Worm (Caenorhabditis elegans) whole organism, L3 larva: ENCODE measurements around the gene nhr-209.

Source experiments
- R02D3.7 ChIP-seq: fragments of 150-350 bp; optimal IDR thresholded peaks from 2 replicates; lab custom pipeline; 2014; ENCODE audit warnings: missing biosample characterization, missing genetic modification characterization
- ZK546.5 ChIP-seq: sonication (generic microtip); optimal IDR thresholded peaks from 2 replicates; lab custom pipeline; 2017; ENCODE audit warnings: missing biosample characterization, missing genetic modification characterization
- aly-2 ChIP-seq: fragments of 150-350 bp; optimal IDR thresholded peaks from 2 replicates; lab custom pipeline; 2014; ENCODE audit warnings: missing biosample characterization, missing genetic modification characterization
- ama-1 ChIP-seq: fragments of 150-350 bp; optimal IDR thresholded peaks from 2 replicates; lab custom pipeline; 2018
- ceh-28 ChIP-seq: fragments of 150-350 bp; optimal IDR thresholded peaks from 2 replicates; lab custom pipeline; 2014; ENCODE audit warnings: missing biosample characterization, missing genetic modification reagents, missing genetic modification characterization
- ceh-82 ChIP-seq: fragments of 150-350 bp; optimal IDR thresholded peaks from 2 replicates; lab custom pipeline; 2014; ENCODE audit warnings: missing biosample characterization, missing genetic modification characterization
- ceh-9 ChIP-seq: sonication (generic microtip); optimal IDR thresholded peaks from 2 replicates; lab custom pipeline; 2018; ENCODE audit warnings: missing biosample characterization, missing genetic modification characterization
- egl-27 ChIP-seq: sonication (generic microtip); optimal IDR thresholded peaks from 4 replicates; lab custom pipeline; 2017; ENCODE audit warnings: missing biosample characterization, missing genetic modification reagents, missing genetic modification characterization
- elt-1 ChIP-seq: fragments of 150-350 bp; optimal IDR thresholded peaks from 2 replicates; lab custom pipeline; 2014; ENCODE audit warnings: missing biosample characterization, missing genetic modification characterization
- elt-2 ChIP-seq: sonication (generic microtip); optimal IDR thresholded peaks from 2 replicates; lab custom pipeline; 2016; ENCODE audit warnings: missing genetic modification reagents, mild to moderate bottlenecking, missing genetic modification characterization, missing compliant biosample characterization
- elt-3 ChIP-seq, 3 experiments: fragments of 150-350 bp in 1 of 3; sonication (generic microtip) in 2 of 3; optimal IDR thresholded peaks; 2 replicates in 2 of 3; 4 replicates in 1 of 3; lab custom pipeline; 2014 to 2017; ENCODE audit warnings: missing biosample characterization in 3 of 3, missing genetic modification characterization in 3 of 3
- eor-1 ChIP-seq, 2 experiments: fragments of 150-350 bp; optimal IDR thresholded peaks; 2 replicates each; lab custom pipeline; 2014 to 2018; ENCODE audit warnings: missing biosample characterization in 2 of 2, missing genetic modification characterization in 2 of 2
- fkh-2 ChIP-seq: fragments of 150-350 bp; optimal IDR thresholded peaks from 2 replicates; lab custom pipeline; 2014; ENCODE audit warnings: missing biosample characterization, missing genetic modification reagents, missing genetic modification characterization
- fos-1 ChIP-seq: fragments of 150-350 bp; optimal IDR thresholded peaks from 2 replicates; lab custom pipeline; 2014; ENCODE audit warnings: missing biosample characterization, missing genetic modification characterization
- hmg-11 ChIP-seq: sonication (generic microtip); optimal IDR thresholded peaks from 2 replicates; lab custom pipeline; 2016; ENCODE audit warnings: missing genetic modification characterization, missing compliant biosample characterization
- jun-1 ChIP-seq: fragments of 150-350 bp; optimal IDR thresholded peaks from 2 replicates; lab custom pipeline; 2014; ENCODE audit warnings: missing biosample characterization, missing genetic modification reagents, missing genetic modification characterization
- lin-15B ChIP-seq: fragments of 150-350 bp; optimal IDR thresholded peaks from 2 replicates; lab custom pipeline; 2014; ENCODE audit warnings: missing biosample characterization, missing genetic modification characterization
- lin-39 ChIP-seq: fragments of 150-350 bp; optimal IDR thresholded peaks from 2 replicates; lab custom pipeline; 2018; ENCODE audit warnings: missing biosample characterization, missing genetic modification reagents, missing genetic modification characterization
- lsy-12 ChIP-seq: sonication (generic microtip); optimal IDR thresholded peaks from 2 replicates; lab custom pipeline; 2016; ENCODE audit warnings: mild to moderate bottlenecking, missing genetic modification characterization, missing compliant biosample characterization
- mdl-1 ChIP-seq: fragments of 150-350 bp; optimal IDR thresholded peaks from 2 replicates; lab custom pipeline; 2014; ENCODE audit warnings: missing biosample characterization, missing genetic modification characterization
- mml-1 ChIP-seq: fragments of 150-350 bp; sonication (generic microtip); optimal IDR thresholded peaks from 3 replicates; lab custom pipeline; 2014; ENCODE audit warnings: missing biosample characterization, missing genetic modification characterization
- nfya-1 ChIP-seq: sonication (generic microtip); optimal IDR thresholded peaks from 2 replicates; lab custom pipeline; 2017; ENCODE audit warnings: missing genetic modification characterization, mild to moderate bottlenecking, missing compliant biosample characterization, antibody characterized with exemption, moderate library complexity; ENCODE audit not compliant: insufficient read depth
- nhr-11 ChIP-seq: fragments of 150-350 bp; optimal IDR thresholded peaks from 2 replicates; lab custom pipeline; 2014; ENCODE audit warnings: missing biosample characterization, missing genetic modification characterization
- nhr-25 ChIP-seq: sonication (generic microtip); optimal IDR thresholded peaks from 2 replicates; lab custom pipeline; 2017; ENCODE audit warnings: missing biosample characterization, missing genetic modification characterization
- nhr-28 ChIP-seq: fragments of 150-350 bp; optimal IDR thresholded peaks from 2 replicates; lab custom pipeline; 2014; ENCODE audit warnings: missing biosample characterization, missing genetic modification characterization
- pha-4 ChIP-seq: fragments of 150-350 bp; optimal IDR thresholded peaks from 2 replicates; lab custom pipeline; 2014; ENCODE audit warnings: missing biosample characterization, missing genetic modification reagents, missing genetic modification characterization
- pqm-1 ChIP-seq: fragments of 150-350 bp; optimal IDR thresholded peaks from 2 replicates; lab custom pipeline; 2017; ENCODE audit warnings: missing biosample characterization, missing genetic modification characterization, inconsistent platforms
- sea-2 ChIP-seq: fragments of 150-350 bp; sonication (generic microtip); optimal IDR thresholded peaks from 4 replicates; lab custom pipeline; 2014; ENCODE audit warnings: missing biosample characterization, missing genetic modification reagents, missing genetic modification characterization
- snpc-4 ChIP-seq: fragments of 150-350 bp; optimal IDR thresholded peaks from 2 replicates; lab custom pipeline; 2014; ENCODE audit warnings: missing biosample characterization, missing genetic modification characterization
- tbx-2 ChIP-seq: sonication (generic microtip); optimal IDR thresholded peaks from 2 replicates; lab custom pipeline; 2016; ENCODE audit warnings: mild to moderate bottlenecking, missing genetic modification characterization, missing compliant biosample characterization
- unc-39 ChIP-seq: sonication (generic microtip); optimal IDR thresholded peaks from 4 replicates; lab custom pipeline; 2017; ENCODE audit warnings: missing biosample characterization, missing genetic modification characterization
- zag-1 ChIP-seq: fragments of 150-350 bp; optimal IDR thresholded peaks from 2 replicates; lab custom pipeline; 2014; ENCODE audit warnings: missing biosample characterization, missing genetic modification characterization
- ztf-11 ChIP-seq: fragments of 150-350 bp; optimal IDR thresholded peaks from 2 replicates; lab custom pipeline; 2014; ENCODE audit warnings: missing biosample characterization, missing genetic modification characterization
- ztf-4 ChIP-seq: fragments of 150-350 bp; optimal IDR thresholded peaks from 2 replicates; lab custom pipeline; 2014; ENCODE audit warnings: missing biosample characterization, missing genetic modification characterization

nhr-209 gene

DNA sequence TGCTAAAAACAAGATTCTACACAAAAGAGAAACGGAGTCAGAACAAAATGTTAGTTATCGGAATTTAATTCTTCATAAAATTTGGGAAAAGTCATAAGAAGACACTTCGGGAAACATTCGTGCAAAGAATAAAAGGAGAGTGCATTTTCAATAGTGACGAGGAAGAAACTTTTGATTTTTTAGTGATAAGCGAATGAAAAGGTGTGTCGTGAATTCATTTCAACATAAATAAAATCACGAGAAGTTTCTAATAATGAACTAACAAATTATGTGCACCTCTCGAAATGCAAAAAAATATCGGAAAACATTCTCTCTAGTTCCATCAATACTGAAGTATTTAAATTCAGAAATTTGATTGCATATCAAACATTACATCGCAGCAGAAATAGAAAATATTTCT lies 22.0 kb upstream of the nhr-209 start:
- TF ChIP-seq sea-2 (GFP tag; lab: Kevin White, UChicago) (no peak), R02D3.7 (no peak), fos-1 (tag; lab: Kevin White, UChicago) (no peak), elt-2 (tag; lab: Kevin White, UChicago) (peak; percentile 68), nhr-25 (tag; lab: Kevin White, UChicago) (no peak), mdl-1 (tag; lab: Kevin White, UChicago) (no peak), jun-1 (tag; lab: Kevin White, UChicago) (no peak), ZK546.5 (tag; lab: Kevin White, UChicago) (no peak), pqm-1 (peak; percentile 75), lin-15B (tag; lab: Kevin White, UChicago) (no peak), pha-4 (peak; percentile 57), tbx-2 (tag; lab: Kevin White, UChicago) (no peak), fkh-2 (tag; lab: Kevin White, UChicago) (no peak), ceh-82 (tag; lab: Kevin White, UChicago) (no peak), ztf-4 (no peak), hmg-11 (tag; lab: Kevin White, UChicago) (no peak), egl-27 (tag; lab: Kevin White, UChicago) (no peak), snpc-4 (tag; lab: Kevin White, UChicago) (no peak), eor-1 (tag; optimal IDR thresholded peaks at IDR 0.05; lab: Kevin White, UChicago) (no peak), zag-1 (no peak), aly-2 (tag; lab: Kevin White, UChicago) (no peak), lsy-12 (no peak), lin-39 (tag; lab: Kevin White, UChicago) (no peak)

DNA sequence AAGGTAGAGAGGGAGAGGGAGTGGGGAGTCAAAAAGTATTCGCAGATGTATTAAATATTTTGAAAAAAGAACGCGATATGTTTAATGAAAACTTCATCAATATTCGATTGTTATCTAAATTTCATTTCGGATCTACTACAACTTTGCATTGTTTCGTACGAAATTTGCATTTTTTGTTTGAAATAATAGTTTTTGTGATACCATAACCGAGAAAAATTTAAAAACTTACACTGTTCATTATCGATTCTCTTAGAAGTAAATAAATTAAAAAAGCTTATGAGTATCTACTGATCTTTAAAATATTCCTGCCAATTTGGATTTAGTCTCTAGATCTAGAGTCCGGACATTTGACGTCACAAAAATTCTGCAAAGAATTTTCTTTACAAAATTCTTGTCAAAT lies 17.7 kb upstream of the nhr-209 start, which contains the start of gene R07B7.9:
Gene R07B7.9 (minus strand): TSS at position 101 of the 400 bp plus-strand sequence.
- no peak for TF ChIP-seq snpc-4 (tag; lab: Kevin White, UChicago)
- TF ChIP-seq mml-1 (tag; lab: Kevin White, UChicago), result no peak
- no peak for TF ChIP-seq pha-4
- TF ChIP-seq lin-39 (tag; lab: Kevin White, UChicago), result no peak
- TF ChIP-seq fkh-2 (tag; lab: Kevin White, UChicago), result no peak
- TF ChIP-seq ceh-28 (tag; lab: Kevin White, UChicago), result no peak
- no peak for TF ChIP-seq ZK546.5 (tag; lab: Kevin White, UChicago)
- TF ChIP-seq nhr-25 (tag; lab: Kevin White, UChicago), result no peak
- no peak for TF ChIP-seq ama-1 (lab: Kevin White, UChicago)
- no peak for TF ChIP-seq unc-39
- TF ChIP-seq aly-2 (tag; lab: Kevin White, UChicago), result no peak
- no peak for TF ChIP-seq egl-27 (tag; lab: Kevin White, UChicago)
- no peak for TF ChIP-seq ceh-9 (tag; lab: Kevin White, UChicago)
- TF ChIP-seq nhr-28, result no peak
- no peak for TF ChIP-seq nhr-11 (tag; lab: Kevin White, UChicago)
- TF ChIP-seq nfya-1 (tag; lab: Kevin White, UChicago), result no peak

DNA sequence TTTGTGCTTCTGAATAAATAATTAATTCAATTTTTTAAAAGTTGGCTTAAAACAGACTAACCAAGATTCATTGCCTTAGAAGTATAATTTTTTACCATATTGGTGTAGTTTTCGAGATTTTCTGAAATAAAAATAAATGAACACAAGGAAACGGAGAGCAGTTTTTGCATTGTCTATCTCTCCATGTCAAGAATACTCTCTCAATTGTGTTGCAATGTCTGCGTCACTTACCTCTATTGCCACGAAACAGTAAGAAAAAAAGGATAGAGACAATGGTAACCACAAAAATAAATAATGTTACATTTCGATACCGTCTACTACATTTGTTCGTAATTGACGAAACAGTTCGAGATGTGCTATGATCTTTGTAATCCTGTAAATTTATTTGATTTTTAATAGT lies 15.0 kb upstream of the nhr-209 start, which contains the start of gene R07B7.10:
Gene R07B7.10 (plus strand): TSS at position 285 of the 400 bp plus-strand sequence.
- no peak for TF ChIP-seq nhr-11 (tag; lab: Kevin White, UChicago)
- no peak for TF ChIP-seq elt-2 (tag; lab: Kevin White, UChicago)
- peak; percentile 32 for TF ChIP-seq pha-4
- no peak for TF ChIP-seq ztf-11 (tag; lab: Kevin White, UChicago)
- TF ChIP-seq aly-2 (tag; lab: Kevin White, UChicago), result no peak
- TF ChIP-seq, all 47 proteins: peak for 1

DNA sequence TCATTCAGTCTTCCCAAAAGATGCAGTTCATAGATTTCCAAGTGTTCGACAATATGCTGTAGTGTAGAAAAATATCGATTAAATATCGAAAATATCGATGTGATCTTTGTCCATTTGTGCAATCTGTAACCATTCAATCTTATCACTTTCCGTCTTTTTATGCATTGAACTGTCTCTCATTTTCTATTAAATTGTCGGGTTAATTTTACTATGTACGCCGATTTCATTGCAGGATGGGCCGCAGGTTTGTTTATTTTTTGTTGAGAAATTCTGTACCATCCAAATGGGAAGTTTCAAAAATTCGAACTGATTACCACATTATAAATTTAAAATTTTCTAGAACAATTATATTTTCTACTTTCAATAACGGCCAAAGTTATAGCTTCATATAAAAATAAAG lies 13.7 kb upstream of the nhr-209 start, which contains the start of gene R07B7.8:
Gene R07B7.8 (minus strand): TSS at position 101 of the 400 bp plus-strand sequence.
- peak; percentile 69 for TF ChIP-seq ceh-28 (tag; lab: Kevin White, UChicago)
- peak; percentile 36 for TF ChIP-seq elt-2 (tag; lab: Kevin White, UChicago)
- TF ChIP-seq zag-1, result no peak
- TF ChIP-seq, all 47 proteins: peak for 2

DNA sequence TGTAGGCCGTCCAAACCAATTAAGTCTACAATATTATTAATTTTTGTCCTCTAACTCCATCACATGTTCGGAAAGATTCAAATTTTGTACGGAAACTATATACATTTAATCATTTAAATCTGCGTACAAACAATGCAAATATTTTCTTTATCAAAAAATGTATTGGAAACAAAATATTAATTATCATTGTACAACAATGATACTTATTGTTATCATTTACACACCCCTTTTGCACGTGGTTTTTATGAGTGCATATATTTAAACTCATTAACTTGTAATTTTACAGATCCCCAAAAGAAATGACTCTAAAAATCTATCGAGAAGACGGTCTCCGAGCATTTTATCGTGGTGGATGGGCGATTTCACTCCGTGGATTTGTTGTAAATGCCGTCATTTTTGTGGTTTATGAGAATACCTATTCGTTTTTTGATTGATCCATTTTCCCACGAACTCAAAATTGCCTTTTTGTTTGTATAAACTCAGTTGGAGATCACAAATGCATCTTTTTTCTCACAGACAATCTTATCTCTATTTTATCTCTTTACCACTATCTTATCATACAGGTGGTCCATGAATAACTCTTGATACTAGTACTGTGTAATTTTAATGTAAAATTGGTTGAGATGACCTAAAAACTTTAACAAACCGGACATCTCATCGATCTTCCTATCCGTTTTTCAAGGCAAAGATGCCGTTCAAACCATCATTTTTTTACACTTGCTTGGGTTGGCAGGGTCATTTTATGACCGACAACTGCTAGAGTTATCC lies 11.9 kb upstream of the nhr-209 start:
- TF ChIP-seq ceh-9 (tag; lab: Kevin White, UChicago) (no peak), pha-4 (peak; percentile 43), lin-15B (tag; lab: Kevin White, UChicago) (no peak), elt-3 (tag; optimal IDR thresholded peaks at IDR 0.05; lab: Kevin White, UChicago) (peak; percentile 54 to 91 (median 58)), ceh-28 (tag; lab: Kevin White, UChicago) (peak; percentile 11), R02D3.7 (peak; percentile 25), hmg-11 (tag; lab: Kevin White, UChicago) (no peak), elt-2 (tag; lab: Kevin White, UChicago) (peak; percentile 57), pqm-1 (peak; percentile 48), elt-1 (tag; lab: Kevin White, UChicago) (no peak), nhr-11 (tag; lab: Kevin White, UChicago) (no peak)
